Worm (Caenorhabditis elegans) whole organism, L4 larva: Measurements from ENCODE around the gene Y53F4B.11.

ENCODE experiments used
- F49E8.2 ChIP-seq: sonication (generic microtip); optimal IDR thresholded peaks from 2 replicates; lab custom pipeline; 2016; ENCODE audit warnings: missing compliant biosample characterization, mild to moderate bottlenecking, missing genetic modification characterization, borderline replicate concordance
- T26A8.4 ChIP-seq: fragments of 200-800 bp; sonication (Bioruptor generic); IDR thresholded peaks from 2 replicates; pipeline ENCODE4 v1.3.6; 2022; ENCODE audit warnings: missing genetic modification characterization, missing compliant biosample characterization
- Y5F2A.4 ChIP-seq: fragments of 200-800 bp; sonication (Bioruptor generic); optimal IDR thresholded peaks from 2 replicates; lab custom pipeline; 2018; ENCODE audit warnings: mild to moderate bottlenecking, missing genetic modification characterization, missing compliant biosample characterization
- Y75B8A.6 ChIP-seq: fragments of 200-800 bp; sonication (Bioruptor generic); IDR thresholded peaks from 2 replicates; pipeline ENCODE4 v1.3.6; 2022; ENCODE audit warnings: missing genetic modification reagents, missing genetic modification characterization, missing compliant biosample characterization
- aha-1 ChIP-seq: fragments of 150-350 bp; peaks from one replicate; lab custom pipeline; 2014; ENCODE audit warnings: missing biosample characterization, missing genetic modification characterization
- arid-1 ChIP-seq: fragments of 200-800 bp; sonication (Bioruptor generic); conservative IDR thresholded peaks from 2 replicates; pipeline ENCODE4 v1.3.6; 2022; ENCODE audit warnings: missing genetic modification reagents, missing genetic modification characterization, missing compliant biosample characterization
- attf-4 ChIP-seq: sonication (generic microtip); optimal IDR thresholded peaks from 3 replicates; lab custom pipeline; 2017; ENCODE audit warnings: missing biosample characterization, missing genetic modification characterization
- ceh-32 ChIP-seq: sonication (generic microtip); optimal IDR thresholded peaks from 2 replicates; lab custom pipeline; 2016; ENCODE audit warnings: mild to moderate bottlenecking, missing genetic modification characterization, missing compliant biosample characterization; ENCODE audit not compliant: poor library complexity
- ceh-82 ChIP-seq: sonication (generic microtip); optimal IDR thresholded peaks from 2 replicates; lab custom pipeline; 2017; ENCODE audit warnings: missing biosample characterization, missing genetic modification characterization
- ces-1 ChIP-seq: fragments of 150-350 bp; sonication (generic microtip); optimal IDR thresholded peaks from 4 replicates; lab custom pipeline; 2014; ENCODE audit warnings: missing biosample characterization, missing genetic modification reagents, missing genetic modification characterization
- cey-2 ChIP-seq: sonication (generic microtip); optimal IDR thresholded peaks from 3 replicates; lab custom pipeline; 2017; ENCODE audit warnings: missing genetic modification characterization, mild to moderate bottlenecking, missing compliant biosample characterization, antibody characterized with exemption, borderline replicate concordance; ENCODE audit not compliant: insufficient read depth
- ctbp-1 ChIP-seq: fragments of 200-800 bp; sonication (Bioruptor generic); IDR thresholded peaks from 2 replicates; pipeline ENCODE4 v1.3.6; 2022; ENCODE audit warnings: missing genetic modification reagents, missing genetic modification characterization, missing compliant biosample characterization
- daf-16 ChIP-seq, 3 experiments: sonication (generic microtip); optimal IDR thresholded peaks; 2 replicates each; lab custom pipeline; 2016 to 2017; ENCODE audit warnings: missing genetic modification characterization in 3 of 3, missing genetic modification reagents in 3 of 3, mild to moderate bottlenecking in 2 of 3, missing compliant biosample characterization in 2 of 3, missing biosample characterization in 1 of 3, moderate library complexity in 1 of 3
- dmd-8 ChIP-seq: fragments of 200-800 bp; sonication (Bioruptor generic); IDR thresholded peaks from 2 replicates; pipeline ENCODE4 v1.3.6; 2022; ENCODE audit warnings: missing genetic modification characterization, missing compliant biosample characterization
- dpl-1 ChIP-seq: fragments of 150-350 bp; optimal IDR thresholded peaks from 2 replicates; lab custom pipeline; 2014; ENCODE audit warnings: missing biosample characterization, missing genetic modification reagents, missing genetic modification characterization
- dve-1 ChIP-seq: sonication (generic microtip); optimal IDR thresholded peaks from 2 replicates; lab custom pipeline; 2017; ENCODE audit warnings: antibody characterized with exemption, mild to moderate bottlenecking, missing genetic modification characterization, missing compliant biosample characterization; ENCODE audit not compliant: insufficient read depth
- egl-27 ChIP-seq: sonication (generic microtip); optimal IDR thresholded peaks from 3 replicates; lab custom pipeline; 2017; ENCODE audit warnings: missing biosample characterization, missing genetic modification reagents, missing genetic modification characterization
- fkh-10 ChIP-seq: fragments of 150-350 bp; optimal IDR thresholded peaks from 2 replicates; lab custom pipeline; 2014; ENCODE audit warnings: missing biosample characterization, missing genetic modification reagents, missing genetic modification characterization
- hlh-30 ChIP-seq: sonication (generic microtip); optimal IDR thresholded peaks from 2 replicates; lab custom pipeline; 2017; ENCODE audit warnings: antibody characterized with exemption, mild to moderate bottlenecking, missing genetic modification characterization, missing compliant biosample characterization; ENCODE audit not compliant: insufficient read depth
- hmg-1.1 ChIP-seq: fragments of 200-800 bp; sonication (Bioruptor generic); IDR thresholded peaks from 2 replicates; pipeline ENCODE4 v1.3.6; 2022; ENCODE audit warnings: missing genetic modification reagents, missing genetic modification characterization, missing compliant biosample characterization
- jun-1 ChIP-seq: fragments of 150-350 bp; optimal IDR thresholded peaks from 2 replicates; lab custom pipeline; 2014; ENCODE audit warnings: missing biosample characterization, missing genetic modification reagents, missing genetic modification characterization
- lin-15B ChIP-seq: fragments of 150-350 bp; sonication (generic microtip); optimal IDR thresholded peaks from 3 replicates; lab custom pipeline; 2014; ENCODE audit warnings: missing biosample characterization, missing genetic modification characterization
- lin-38 ChIP-seq: fragments of 200-800 bp; sonication (Bioruptor generic); IDR thresholded peaks from 2 replicates; pipeline ENCODE4 v1.3.6; 2022; ENCODE audit warnings: missing genetic modification reagents, missing genetic modification characterization, missing compliant biosample characterization
- lsy-2 ChIP-seq, 2 experiments: fragments of 150-350 bp in 1 of 2; sonication (generic microtip) in 1 of 2; optimal IDR thresholded peaks; 2 replicates each; lab custom pipeline; 2014 to 2017; ENCODE audit warnings: missing biosample characterization in 2 of 2, missing genetic modification characterization in 2 of 2
- mdt-29 ChIP-seq: fragments of 200-800 bp; sonication (Bioruptor generic); IDR thresholded peaks from 2 replicates; pipeline ENCODE4 v1.3.6; 2022; ENCODE audit warnings: missing genetic modification reagents, missing genetic modification characterization, missing compliant biosample characterization
- mep-1 ChIP-seq: fragments of 150-350 bp; sonication (generic microtip); optimal IDR thresholded peaks from 3 replicates; lab custom pipeline; 2014; ENCODE audit warnings: missing biosample characterization, missing genetic modification characterization
- mes-2 ChIP-seq: sonication (generic microtip); optimal IDR thresholded peaks from 2 replicates; lab custom pipeline; 2016; ENCODE audit warnings: missing genotype, mild to moderate bottlenecking, missing genetic modification characterization, missing compliant biosample characterization; ENCODE audit not compliant: poor library complexity, severe bottlenecking
- mxl-2 ChIP-seq: fragments of 200-800 bp; sonication (Bioruptor generic); conservative IDR thresholded peaks from 2 replicates; pipeline ENCODE4 v1.3.6; 2022; ENCODE audit warnings: missing genetic modification reagents, missing genetic modification characterization, missing compliant biosample characterization
- nhr-237 ChIP-seq: sonication (generic microtip); optimal IDR thresholded peaks from 2 replicates; lab custom pipeline; 2017; ENCODE audit warnings: missing biosample characterization, missing genetic modification characterization
- nhr-28 ChIP-seq: fragments of 150-350 bp; optimal IDR thresholded peaks from 2 replicates; lab custom pipeline; 2014; ENCODE audit warnings: missing biosample characterization, missing genetic modification characterization
- nhr-48 ChIP-seq: sonication (generic microtip); optimal IDR thresholded peaks from 2 replicates; lab custom pipeline; 2016; ENCODE audit warnings: mild to moderate bottlenecking, missing genetic modification characterization, missing compliant biosample characterization
- nhr-6 ChIP-seq: fragments of 150-350 bp; optimal IDR thresholded peaks from 2 replicates; lab custom pipeline; 2014; ENCODE audit warnings: missing biosample characterization, missing genetic modification characterization
- nhr-77 ChIP-seq: fragments of 150-350 bp; optimal IDR thresholded peaks from 2 replicates; lab custom pipeline; 2014; ENCODE audit warnings: missing biosample characterization, missing genetic modification characterization
- pha-4 ChIP-seq, 2 experiments: fragments of 150-350 bp in 1 of 2; fragments of 200-800 bp in 1 of 2; sonication (Bioruptor generic) in 1 of 2; IDR thresholded peaks in 1 of 2; optimal IDR thresholded peaks in 1 of 2; 2 replicates each; pipeline versions ENCODE4 v1.3.6 to Lab custom; 2014 to 2022; ENCODE audit warnings: missing genetic modification characterization in 2 of 2, missing genetic modification reagents in 2 of 2, missing biosample characterization in 1 of 2, missing compliant biosample characterization in 1 of 2
- pqm-1 ChIP-seq: sonication (generic microtip); optimal IDR thresholded peaks from 2 replicates; lab custom pipeline; 2017; ENCODE audit warnings: missing biosample characterization, missing genetic modification characterization
- rbr-2 ChIP-seq: sonication (generic microtip); optimal IDR thresholded peaks from 2 replicates; lab custom pipeline; 2016; ENCODE audit warnings: missing genotype, missing genetic modification characterization, missing compliant biosample characterization
- skn-1 ChIP-seq: fragments of 150-350 bp; optimal IDR thresholded peaks from 2 replicates; lab custom pipeline; 2014; ENCODE audit warnings: missing biosample characterization, missing genetic modification characterization
- spr-1 ChIP-seq: sonication (generic microtip); optimal IDR thresholded peaks from 2 replicates; lab custom pipeline; 2016; ENCODE audit warnings: mild to moderate bottlenecking, missing genetic modification characterization, missing compliant biosample characterization
- spr-3 ChIP-seq: fragments of 200-800 bp; sonication (Bioruptor generic); optimal IDR thresholded peaks from 2 replicates; lab custom pipeline; 2018; ENCODE audit warnings: mild to moderate bottlenecking, missing genetic modification characterization, missing compliant biosample characterization
- tag-97 ChIP-seq: fragments of 200-800 bp; sonication (Bioruptor generic); IDR thresholded peaks from 2 replicates; pipeline ENCODE4 v1.3.6; 2022; ENCODE audit warnings: missing genetic modification characterization, missing compliant biosample characterization
- unc-39 ChIP-seq: sonication (generic microtip); optimal IDR thresholded peaks from 2 replicates; lab custom pipeline; 2017; ENCODE audit warnings: missing biosample characterization, missing genetic modification characterization
- vab-7 ChIP-seq: fragments of 200-800 bp; sonication (Bioruptor generic); IDR thresholded peaks from 2 replicates; pipeline ENCODE4 v1.3.6; 2022; ENCODE audit warnings: missing genetic modification reagents, missing genetic modification characterization, missing compliant biosample characterization

Y53F4B.11 gene

DNA sequence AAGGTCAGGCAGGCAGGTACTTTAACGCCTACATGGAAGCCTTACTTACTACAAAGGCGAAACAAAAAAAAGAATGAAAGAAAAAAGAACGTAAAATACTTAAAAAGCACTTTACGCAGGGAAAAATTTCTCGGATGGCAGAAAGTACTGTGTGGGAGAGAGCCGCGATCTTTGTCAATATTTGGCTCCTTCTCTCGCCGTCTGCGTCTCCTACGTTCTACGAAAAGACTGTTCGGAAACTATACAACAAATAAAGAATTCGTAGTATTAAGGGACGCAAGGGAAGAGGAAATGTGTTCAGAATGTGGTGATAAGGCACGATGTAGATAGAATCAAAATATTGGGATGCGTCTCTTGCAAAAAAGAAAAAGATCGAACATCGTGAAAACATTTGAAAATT, 43.5 kb upstream of the Y53F4B.11 start:
- TF ChIP-seq nhr-28: peak; percentile 37
- no peak for TF ChIP-seq F49E8.2 (tag; lab: Kevin White, UChicago)
- peak; percentile 0 for TF ChIP-seq dve-1
- no peak for TF ChIP-seq ceh-32 (tag; lab: Kevin White, UChicago)
- no peak for TF ChIP-seq dmd-8
- TF ChIP-seq pha-4 (GFP tag; IDR thresholded peaks at IDR 0.05; lab: Robert Waterston, UW): no peak
- peak; percentile 55 for TF ChIP-seq pha-4 (tag; optimal IDR thresholded peaks at IDR 0.05; lab: Kevin White, UChicago)
- TF ChIP-seq aha-1: peak; percentile 86
- no peak for TF ChIP-seq daf-16 (GFP tag; optimal IDR thresholded peaks at IDR 0.05; lab: Kevin White, UChicago)
- peak; percentile 27 for TF ChIP-seq daf-16 (tag; optimal IDR thresholded peaks at IDR 0.05; lab: Kevin White, UChicago)

DNA sequence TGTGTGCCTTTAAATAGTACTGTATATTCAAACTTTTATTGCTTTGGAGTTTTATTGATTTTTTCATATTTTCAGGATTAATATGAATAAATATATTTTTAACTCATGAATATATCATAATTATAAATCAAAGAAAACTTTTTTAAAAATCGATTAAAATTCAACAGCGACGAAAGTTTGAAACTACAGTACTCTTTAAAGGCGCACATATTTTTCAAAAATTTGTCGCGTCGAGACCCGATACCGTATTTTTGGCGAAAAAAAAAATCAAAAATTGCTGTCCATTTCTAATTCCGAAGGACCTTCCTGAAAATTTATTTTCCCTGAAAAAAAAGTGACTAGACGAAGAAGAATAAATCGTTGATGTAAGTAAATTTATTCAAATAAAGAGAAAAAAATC, 42.3 kb upstream of the Y53F4B.11 start:
- TF ChIP-seq attf-4 (tag; lab: Kevin White, UChicago) (no peak), pqm-1 (tag; lab: Kevin White, UChicago) (no peak), hmg-1.1 (GFP tag; lab: Robert Waterston, UW) (no peak), lin-15B (no peak), unc-39 (no peak), nhr-48 (tag; lab: Kevin White, UChicago) (no peak), spr-1 (no peak), Y75B8A.6 (GFP tag; lab: Robert Waterston, UW) (no peak), ces-1 (GFP tag; lab: Kevin White, UChicago) (no peak), vab-7 (GFP tag; lab: Robert Waterston, UW) (no peak), Y5F2A.4 (no peak), T26A8.4 (GFP tag; lab: Robert Waterston, UW) (no peak), mxl-2 (GFP tag; lab: Robert Waterston, UW) (no peak), skn-1 (tag; lab: Kevin White, UChicago) (no peak), cey-2 (tag; lab: Kevin White, UChicago) (no peak), egl-27 (no peak)

DNA sequence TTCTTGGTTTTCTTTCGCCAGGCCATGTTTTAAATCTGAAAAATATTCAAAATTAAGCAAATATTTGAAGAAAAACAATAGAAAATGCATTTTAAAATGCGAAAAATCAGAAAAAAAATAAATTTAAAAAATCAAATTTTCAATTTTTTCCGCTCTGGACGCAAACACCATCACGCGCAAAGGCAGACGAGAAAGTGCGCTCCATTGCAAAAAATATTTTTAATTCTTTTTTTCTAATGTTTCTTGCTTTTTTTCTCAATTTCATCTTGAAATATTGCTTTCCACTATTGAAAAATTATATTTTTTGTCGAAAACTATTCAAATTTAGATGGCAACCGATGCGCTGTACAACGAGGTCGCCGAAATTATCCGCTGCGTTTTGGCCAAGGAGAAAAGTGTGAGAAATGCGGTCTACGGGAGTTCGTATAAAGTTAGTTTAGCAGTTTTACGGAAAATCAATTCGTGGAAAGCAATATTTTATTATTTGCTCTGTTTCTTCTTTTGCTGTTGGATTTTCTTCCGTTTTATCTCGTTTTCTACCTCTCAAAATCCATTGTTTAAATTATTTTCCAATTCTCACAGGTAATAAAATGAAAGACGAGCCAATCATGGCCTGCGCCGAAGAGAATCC, 41.1 kb upstream of the Y53F4B.11 start, which contains the start of the genes pole-4, nsun-5 and metl-2:
Gene pole-4 (minus strand): TSS at position 35 of the 631 bp plus-strand sequence.
Gene nsun-5 (plus strand): TSS at position 298 of the 631 bp plus-strand sequence.
Gene metl-2 (plus strand): TSS at position 581 of the 631 bp plus-strand sequence.
- TF ChIP-seq lin-38 (GFP tag; lab: Robert Waterston, UW) (peak; percentile 92), ces-1 (GFP tag; lab: Kevin White, UChicago) (no peak), lsy-2 (tag; optimal IDR thresholded peaks at IDR 0.05; lab: Kevin White, UChicago) (peak in 1 of 2 experiments; percentile 77), nhr-237 (tag; lab: Kevin White, UChicago) (no peak), ctbp-1 (GFP tag; lab: Robert Waterston, UW) (0 out of 2 replicates have a peak, but pooled peaks have one; percentile 15), nhr-28 (peak; percentile 1), dve-1 (peak; percentile 23), Y5F2A.4 (no peak), nhr-6 (tag; lab: Kevin White, UChicago) (peak; percentile 39), mes-2 (tag; lab: Kevin White, UChicago) (peak; percentile 65), arid-1 (GFP tag; lab: Robert Waterston, UW) (no peak), rbr-2 (tag; lab: Kevin White, UChicago) (peak; percentile 11), daf-16 (GFP tag; optimal IDR thresholded peaks at IDR 0.05; lab: Kevin White, UChicago) (no peak), daf-16 (tag; optimal IDR thresholded peaks at IDR 0.05; lab: Kevin White, UChicago) (peak; percentile 21), nhr-77 (tag; lab: Kevin White, UChicago) (peak; percentile 74), hlh-30 (peak; percentile 24), aha-1 (peak; percentile 71), fkh-10 (GFP tag; lab: Kevin White, UChicago) (peak; percentile 11), ceh-82 (tag; lab: Kevin White, UChicago) (no peak), tag-97 (no peak), jun-1 (no peak), dpl-1 (GFP tag; lab: Kevin White, UChicago) (peak; percentile 81), mep-1 (tag; lab: Kevin White, UChicago) (peak; percentile 34), spr-3 (GFP tag; lab: Kevin White, UChicago) (no peak), mdt-29 (GFP tag; lab: Robert Waterston, UW) (no peak)
